Fruit fly (Drosophila melanogaster) whole organism, pupa: ENCODE measurements around the gene CG32204.

Source experiments
- CG10348 ChIP-seq: fragments of 200-800 bp; sonication (Bioruptor generic); IDR thresholded peaks from 2 replicates; pipeline ENCODE4 v1.3.6; 2022; ENCODE audit warnings: missing biosample characterization, missing genetic modification characterization
- CG12605 ChIP-seq: fragments of 200-800 bp; sonication (Bioruptor generic); IDR thresholded peaks from 2 replicates; pipeline ENCODE4 v1.3.6; 2022; ENCODE audit warnings: missing biosample characterization, missing genetic modification characterization
- CG13204 ChIP-seq: fragments of 200-800 bp; sonication (Bioruptor generic); optimal IDR thresholded peaks from 2 replicates; lab custom pipeline; 2018; ENCODE audit warnings: missing biosample characterization, mild to moderate bottlenecking, missing genetic modification characterization, moderate library complexity
- CG14655 ChIP-seq: fragments of 200-800 bp; sonication (Bioruptor generic); optimal IDR thresholded peaks from 3 replicates; lab custom pipeline; 2017; ENCODE audit warnings: mild to moderate bottlenecking, missing biosample characterization, missing genetic modification reagents, missing genetic modification characterization
- CG15710 ChIP-seq: fragments of 200-800 bp; sonication (Bioruptor generic); optimal IDR thresholded peaks from 2 replicates; lab custom pipeline; 2018; ENCODE audit warnings: missing biosample characterization, mild to moderate bottlenecking, missing genetic modification characterization, moderate library complexity
- CG17806 ChIP-seq: fragments of 200-800 bp; sonication (Bioruptor generic); optimal IDR thresholded peaks from 2 replicates; lab custom pipeline; 2018; ENCODE audit warnings: missing biosample characterization, mild to moderate bottlenecking, missing genetic modification characterization, moderate library complexity
- CG32121 ChIP-seq: fragments of 200-800 bp; sonication (Bioruptor generic); IDR thresholded peaks from 2 replicates; pipeline ENCODE4 v1.3.6; 2022; ENCODE audit warnings: missing biosample characterization, missing genetic modification characterization
- CG34367 ChIP-seq: fragments of 200-800 bp; sonication (Bioruptor generic); optimal IDR thresholded peaks from 2 replicates; lab custom pipeline; 2018; ENCODE audit warnings: missing biosample characterization, mild to moderate bottlenecking, missing genetic modification characterization
- CG4496 ChIP-seq: fragments of 200-800 bp; sonication (Bioruptor generic); IDR thresholded peaks from 3 replicates; pipeline ENCODE4 v1.3.6; 2022; ENCODE audit warnings: missing biosample characterization, missing genetic modification characterization
- CG8159 ChIP-seq: fragments of 200-800 bp; sonication (Bioruptor generic); optimal IDR thresholded peaks from 3 replicates; lab custom pipeline; 2018; ENCODE audit warnings: missing biosample characterization, mild to moderate bottlenecking, missing genetic modification characterization, moderate library complexity
- CG8301 ChIP-seq: fragments of 200-800 bp; sonication (Bioruptor generic); optimal IDR thresholded peaks from 2 replicates; lab custom pipeline; 2018; ENCODE audit warnings: missing biosample characterization, mild to moderate bottlenecking, missing genetic modification characterization
- CG9948 ChIP-seq: fragments of 200-800 bp; sonication (Bioruptor generic); optimal IDR thresholded peaks from 2 replicates; lab custom pipeline; 2018; ENCODE audit warnings: missing biosample characterization, mild to moderate bottlenecking, missing genetic modification characterization, moderate library complexity
- D1 ChIP-seq: fragments of 200-800 bp; sonication (Bioruptor generic); optimal IDR thresholded peaks from 2 replicates; lab custom pipeline; 2018; ENCODE audit warnings: missing biosample characterization, mild to moderate bottlenecking, missing genetic modification characterization, moderate library complexity
- EcR ChIP-seq: fragments of 200-800 bp; sonication (Bioruptor generic); optimal IDR thresholded peaks from 3 replicates; lab custom pipeline; 2019; ENCODE audit warnings: missing biosample characterization, missing genetic modification characterization, mild to moderate bottlenecking, moderate library complexity, missing genetic modification reagents
- Ets98B ChIP-seq: fragments of 200-800 bp; sonication (Bioruptor generic); IDR thresholded peaks from 2 replicates; pipeline ENCODE4 v1.3.6; 2022; ENCODE audit warnings: missing biosample characterization, missing genetic modification characterization
- Pif1A ChIP-seq: fragments of 200-800 bp; sonication (Bioruptor generic); optimal IDR thresholded peaks from 3 replicates; lab custom pipeline; 2016; ENCODE audit warnings: missing biosample characterization, missing genetic modification characterization
- Pif1B ChIP-seq: fragments of 200-800 bp; sonication (Bioruptor generic); optimal IDR thresholded peaks from 3 replicates; lab custom pipeline; 2016; ENCODE audit warnings: missing biosample characterization, missing genetic modification characterization
- Snoo ChIP-seq: fragments of 200-800 bp; sonication (Bioruptor generic); optimal IDR thresholded peaks from 3 replicates; lab custom pipeline; 2017; ENCODE audit warnings: missing biosample characterization, mild to moderate bottlenecking, missing genetic modification characterization, inconsistent platforms
- fd96Ca ChIP-seq: fragments of 200-800 bp; sonication (Bioruptor generic); IDR thresholded peaks from 3 replicates; pipeline ENCODE4 v1.3.6; 2022; ENCODE audit warnings: missing biosample characterization, missing genetic modification characterization
- gl ChIP-seq: fragments of 200-800 bp; sonication (Bioruptor generic); optimal IDR thresholded peaks from 2 replicates; lab custom pipeline; 2018; ENCODE audit warnings: missing biosample characterization, mild to moderate bottlenecking, missing genetic modification characterization
- rn ChIP-seq: fragments of 200-800 bp; sonication (Bioruptor generic); IDR thresholded peaks from 2 replicates; pipeline ENCODE4 v1.3.6; 2022; ENCODE audit warnings: missing biosample characterization, missing genetic modification characterization

The CG32204 gene

dm6 chr3L:18897459-18898085, 48.3 kb downstream of the CG32204 start:
- TF ChIP-seq CG4496 (GFP tag; lab: Robert Waterston, UW) = 0 out of 3 replicates have a peak, but pooled peaks have one; percentile 5
- no peak for TF ChIP-seq Snoo (tag; lab: Kevin White, UChicago)
- peak; percentile 50 for TF ChIP-seq D1 (tag; lab: Kevin White, UChicago)

dm6 chr3L:18896297-18896863, 49.5 kb downstream of the CG32204 start:
- TF ChIP-seq EcR = peak; percentile 51
- no peak for TF ChIP-seq CG17806 (tag; lab: Kevin White, UChicago)
- no peak for TF ChIP-seq gl (tag; lab: Kevin White, UChicago)
- TF ChIP-seq CG14655 = no peak
- TF ChIP-seq Ets98B = no peak
- TF ChIP-seq CG8159 (tag; lab: Kevin White, UChicago) = no peak
- TF ChIP-seq Snoo (tag; lab: Kevin White, UChicago) = no peak
- no peak for TF ChIP-seq Pif1B (GFP tag; lab: Kevin White, UChicago)
- TF ChIP-seq Pif1A (GFP tag; lab: Kevin White, UChicago) = no peak
- no peak for TF ChIP-seq CG12605 (GFP tag; lab: Robert Waterston, UW)
- TF ChIP-seq CG4496 (GFP tag; lab: Robert Waterston, UW) = 0 out of 3 replicates have a peak, but pooled peaks have one; percentile 53
- TF ChIP-seq rn (GFP tag; lab: Robert Waterston, UW) = no peak
- no peak for TF ChIP-seq D1 (tag; lab: Kevin White, UChicago)
- TF ChIP-seq CG8301 (tag; lab: Kevin White, UChicago) = no peak

dm6 chr3L:18895079-18895478, 50.8 kb downstream of the CG32204 start:
- TF ChIP-seq CG4496 (GFP tag; lab: Robert Waterston, UW) = peak; percentile 77
- TF ChIP-seq gl (tag; lab: Kevin White, UChicago) = no peak
- TF ChIP-seq Pif1A (GFP tag; lab: Kevin White, UChicago) = no peak
- TF ChIP-seq Ets98B = peak; percentile 63; the same call in 1 of the 2 replicates
- TF ChIP-seq CG17806 (tag; lab: Kevin White, UChicago) = no peak
- no peak for TF ChIP-seq CG8159 (tag; lab: Kevin White, UChicago)
- TF ChIP-seq CG8301 (tag; lab: Kevin White, UChicago) = no peak
- no peak for TF ChIP-seq CG10348
- TF ChIP-seq CG13204 (GFP tag; lab: Kevin White, UChicago) = no peak
- TF ChIP-seq CG14655 = no peak
- no peak for TF ChIP-seq CG34367
- no peak for TF ChIP-seq CG9948 (tag; lab: Kevin White, UChicago)
- TF ChIP-seq CG15710 (tag; lab: Kevin White, UChicago) = no peak
- no peak for TF ChIP-seq rn (GFP tag; lab: Robert Waterston, UW)
- peak; percentile 27; the same call in 1 of the 2 replicates for TF ChIP-seq CG32121
- peak; percentile 46; the same call in 1 of the 2 replicates for TF ChIP-seq CG12605 (GFP tag; lab: Robert Waterston, UW)
- TF ChIP-seq fd96Ca (GFP tag; lab: Robert Waterston, UW) = no peak
- no peak for TF ChIP-seq Snoo (tag; lab: Kevin White, UChicago)
- TF ChIP-seq EcR = no peak
- TF ChIP-seq D1 (tag; lab: Kevin White, UChicago) = no peak
- TF ChIP-seq Pif1B (GFP tag; lab: Kevin White, UChicago) = no peak

dm6 chr3L:18891986-18892385, 53.9 kb downstream of the CG32204 start, which contains the start of gene NijB:
NijB (plus strand) TSS chr3L:18892383.
- TF ChIP-seq EcR (peak; percentile 83), CG8159 (tag; lab: Kevin White, UChicago) (no peak)

dm6 chr3L:18890283-18891175, 55.3 kb downstream of the CG32204 start, which contains the start of gene CG3961:
CG3961 (minus strand) TSS chr3L:18890483.
- TF ChIP-seq Pif1B (GFP tag; lab: Kevin White, UChicago) (peak; percentile 96), CG32121 (peak; percentile 95), CG8301 (tag; lab: Kevin White, UChicago) (peak; percentile 99), CG13204 (GFP tag; lab: Kevin White, UChicago) (peak; percentile 94), rn (GFP tag; lab: Robert Waterston, UW) (peak; percentile 81), fd96Ca (GFP tag; lab: Robert Waterston, UW) (peak; percentile 65; the same call in 2 of the 3 replicates), CG10348 (peak; percentile 69; the same call in 1 of the 2 replicates), CG9948 (tag; lab: Kevin White, UChicago) (peak; percentile 99), Pif1A (GFP tag; lab: Kevin White, UChicago) (peak; percentile 94), CG34367 (peak; percentile 99), CG15710 (tag; lab: Kevin White, UChicago) (peak; percentile 99), D1 (tag; lab: Kevin White, UChicago) (peak; percentile 98), Ets98B (peak; percentile 80), CG14655 (peak; percentile 100), Snoo (tag; lab: Kevin White, UChicago) (peak; percentile 99), CG8159 (tag; lab: Kevin White, UChicago) (peak; percentile 98), CG4496 (GFP tag; lab: Robert Waterston, UW) (peak; percentile 88), gl (tag; lab: Kevin White, UChicago) (peak; percentile 90), EcR (peak; percentile 70), CG17806 (tag; lab: Kevin White, UChicago) (peak; percentile 99), CG12605 (GFP tag; lab: Robert Waterston, UW) (peak; percentile 81)
